Worm (Caenorhabditis elegans): ENCODE results near the gene pitr-5.

Gene pitr-5

DNA sequence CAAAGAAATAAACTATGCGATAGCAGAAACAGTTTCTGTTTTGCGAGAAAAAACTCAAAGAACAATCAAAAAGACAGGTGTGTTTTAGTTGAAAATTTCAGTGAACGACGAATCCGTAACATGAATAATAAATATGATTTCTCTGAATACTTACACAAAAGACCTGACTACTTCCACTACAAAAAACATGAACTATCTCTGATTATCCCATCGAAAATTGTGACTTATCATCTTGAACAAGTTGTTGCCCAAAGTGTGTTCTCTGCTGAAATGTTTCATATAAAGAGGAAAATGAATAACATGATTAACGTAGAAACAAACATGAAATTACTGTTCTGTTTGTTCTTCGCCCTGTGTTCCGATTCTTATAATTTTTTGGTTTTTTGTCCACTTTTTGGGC lies 17.9 kb upstream of the pitr-5 start, which contains the start of gene ugt-36:
ugt-36 (plus strand) TSS at position 301 of the 400 bp plus-strand sequence.
- TF ChIP-seq blmp-1 (tag; optimal IDR thresholded peaks at IDR 0.05) (no peak), nhr-47 (tag; optimal IDR thresholded peaks at IDR 0.05) (no peak), irx-1 (tag; optimal IDR thresholded peaks at IDR 0.05) (no peak), nhr-20 (tag; optimal IDR thresholded peaks at IDR 0.05) (no peak), ztf-4 (tag; optimal IDR thresholded peaks at IDR 0.05) (no peak), ces-1 (GFP tag; optimal IDR thresholded peaks at IDR 0.05) (no peak), egl-27 (tag; optimal IDR thresholded peaks at IDR 0.05) (no peak), nhr-28 (tag; optimal IDR thresholded peaks at IDR 0.05) (no peak), rnt-1 (tag; optimal IDR thresholded peaks at IDR 0.05) (no peak), elt-2 (tag; optimal IDR thresholded peaks at IDR 0.05) (no peak), ceh-88 (GFP tag; IDR thresholded peaks at IDR 0.05) (no peak), elt-3 (tag; optimal IDR thresholded peaks at IDR 0.05) (no peak), dpl-1 (GFP tag; optimal IDR thresholded peaks at IDR 0.05) (no peak), lin-35 (GFP tag; optimal IDR thresholded peaks at IDR 0.05) (no peak), unc-98 (GFP tag; IDR thresholded peaks at IDR 0.05) (no peak)

DNA sequence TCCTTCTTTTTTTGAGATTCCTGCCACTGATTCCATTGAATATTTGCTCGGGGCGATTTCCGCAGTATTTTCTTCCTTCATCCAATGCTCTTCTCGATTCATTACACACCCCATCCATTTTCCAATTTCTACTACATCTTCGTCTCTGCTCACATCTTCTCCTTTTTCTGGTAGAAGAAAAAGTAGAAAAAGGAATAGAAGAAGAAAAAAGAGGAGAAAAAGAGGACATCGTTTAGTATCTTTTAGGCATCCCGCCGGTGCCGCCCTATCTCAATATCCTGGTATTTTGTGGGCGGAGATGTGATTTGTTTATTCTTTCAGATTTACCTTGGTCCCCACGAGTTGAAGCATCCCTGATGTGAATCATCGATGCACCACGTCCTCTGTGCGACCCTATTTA lies 9.4 kb upstream of the pitr-5 start, which contains the start of gene lgc-39:
lgc-39 (plus strand) TSS at position 301 of the 400 bp plus-strand sequence.
- TF ChIP-seq aha-1 (tag; optimal IDR thresholded peaks at IDR 0.05) (no peak), mab-9 (GFP tag; IDR thresholded peaks at IDR 0.05) (no peak), unc-98 (GFP tag; IDR thresholded peaks at IDR 0.05) (no peak), skn-1 (tag; optimal IDR thresholded peaks at IDR 0.05) (no peak), tlp-1 (tag; optimal IDR thresholded peaks at IDR 0.05) (no peak), ztf-4 (tag; optimal IDR thresholded peaks at IDR 0.05) (no peak), F16B12.6 (tag; optimal IDR thresholded peaks at IDR 0.05) (no peak), lin-39 (tag; optimal IDR thresholded peaks at IDR 0.05) (no peak), C04F5.9 (tag; optimal IDR thresholded peaks at IDR 0.05) (no peak), pqm-1 (tag; optimal IDR thresholded peaks at IDR 0.05) (no peak), ztf-11 (tag; optimal IDR thresholded peaks at IDR 0.05) (no peak), Y116A8C.19 (tag; optimal IDR thresholded peaks at IDR 0.05; ENCODE audit: borderline replicate concordance) (no peak), alr-1 (tag; optimal IDR thresholded peaks at IDR 0.05; ENCODE audit: borderline replicate concordance) (no peak), fos-1 (tag; optimal IDR thresholded peaks at IDR 0.05) (no peak), fkh-4 (tag; optimal IDR thresholded peaks at IDR 0.05; ENCODE audit: borderline replicate concordance) (no peak), ceh-88 (GFP tag; IDR thresholded peaks at IDR 0.05) (no peak), hpl-2 (GFP tag; optimal IDR thresholded peaks at IDR 0.05) (no peak), irx-1 (tag; optimal IDR thresholded peaks at IDR 0.05) (no peak), mdl-1 (tag; optimal IDR thresholded peaks at IDR 0.05) (no peak)

DNA sequence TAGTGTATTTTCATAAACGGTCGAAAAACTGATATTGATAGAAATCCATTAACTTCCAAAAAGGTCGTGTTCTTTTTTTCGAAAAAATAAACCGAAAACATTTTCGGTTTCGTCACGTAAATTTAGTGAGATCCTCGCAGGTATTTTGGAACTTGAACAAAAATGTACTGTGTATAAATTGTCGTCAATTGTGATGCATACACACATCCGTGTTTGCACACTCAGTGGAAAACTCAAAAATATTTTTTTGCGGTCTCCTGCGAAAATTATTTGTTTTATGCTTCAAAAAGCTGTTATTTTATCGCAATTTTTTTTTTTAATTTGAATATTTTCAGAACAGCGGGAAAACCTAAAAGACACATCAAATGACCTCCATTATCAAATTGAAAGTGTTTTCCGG lies 5.8 kb upstream of the pitr-5 start, which contains the start of gene cpsf-2:
cpsf-2 (plus strand) TSS at position 330 of the 400 bp plus-strand sequence.
- TF ChIP-seq swsn-7 (tag; optimal IDR thresholded peaks at IDR 0.05) (no peak), lsy-2 (tag; optimal IDR thresholded peaks at IDR 0.05) (peak; percentile 14 to 63), ceh-8 (GFP tag; optimal IDR thresholded peaks at IDR 0.05) (no peak), nhr-90 (tag; optimal IDR thresholded peaks at IDR 0.05; ENCODE audit: poor library complexity) (no peak), efl-3 (GFP tag; optimal IDR thresholded peaks at IDR 0.05) (no peak), efl-1 (optimal IDR thresholded peaks at IDR 0.05) (peak; percentile 32 to 37), efl-1 (GFP tag; optimal IDR thresholded peaks at IDR 0.05 in 1 of 2) (peak; percentile 7 to 50), grh-1 (GFP tag; IDR thresholded peaks at IDR 0.05) (no peak), zag-1 (tag; optimal IDR thresholded peaks at IDR 0.05) (no peak), sptf-1 (tag; optimal IDR thresholded peaks at IDR 0.05) (no peak), nhr-76 (tag; optimal IDR thresholded peaks at IDR 0.05) (no peak), hlh-17 (GFP tag; optimal IDR thresholded peaks at IDR 0.05; ENCODE audit: borderline replicate concordance) (no peak), nhr-11 (tag; optimal IDR thresholded peaks at IDR 0.05) (no peak), dsc-1 (tag; optimal IDR thresholded peaks at IDR 0.05) (no peak), sox-4 (tag; optimal IDR thresholded peaks at IDR 0.05) (no peak), nhr-237 (tag; optimal IDR thresholded peaks at IDR 0.05) (no peak), nhr-84 (tag; optimal IDR thresholded peaks at IDR 0.05) (no peak), hpl-2 (GFP tag; optimal IDR thresholded peaks at IDR 0.05) (no peak), egl-27 (tag; optimal IDR thresholded peaks at IDR 0.05) (no peak), lin-13 (GFP tag; optimal IDR thresholded peaks at IDR 0.05) (no peak), dpl-1 (GFP tag; optimal IDR thresholded peaks at IDR 0.05) (peak in 2 of 3 experiments; percentile 28 to 55), ztf-11 (tag; optimal IDR thresholded peaks at IDR 0.05) (no peak), nhr-20 (tag; optimal IDR thresholded peaks at IDR 0.05) (no peak), nhr-77 (tag; optimal IDR thresholded peaks at IDR 0.05) (no peak), unc-98 (GFP tag; IDR thresholded peaks at IDR 0.05) (no peak), ama-1 (optimal IDR thresholded peaks at IDR 0.05) (no peak), hlh-4 (tag; optimal IDR thresholded peaks at IDR 0.05) (no peak)

All from whole organism, L1 larva.